Worm (Caenorhabditis elegans) whole organism, L4/young adult: ENCODE data around the gene mrpl-55.

Experiments
- W03F9.2 ChIP-seq: fragments of 150-350 bp; optimal IDR thresholded peaks from 2 replicates; lab custom pipeline; 2014; ENCODE audit warnings: missing biosample characterization, missing genetic modification characterization
- him-1 ChIP-seq: sonication (generic microtip); optimal IDR thresholded peaks from 2 replicates; lab custom pipeline; 2016; ENCODE audit warnings: missing genotype, missing genetic modification reagents, missing genetic modification characterization, missing compliant biosample characterization

- TF ChIP-seq him-1, result no peak
- TF ChIP-seq W03F9.2 (tag; lab: Kevin White, UChicago), result no peak
These were observed 23.5 kb downstream of the mrpl-55 start for ce11 chrIV:467291-467690.
